Fruit fly (Drosophila melanogaster) whole organism, embryonic: ENCODE data around the gene Hayan.
A peak's percentile ranks its signal among the peaks of the same experiment; 100 is the strongest.

Source experiments
- ATbp ChIP-seq: fragments of 200-800 bp; sonication (Bioruptor generic); optimal IDR thresholded peaks from 2 replicates; lab custom pipeline; 2017; ENCODE audit warnings: missing biosample characterization, mild to moderate bottlenecking, missing genetic modification characterization, missing genetic modification reagents
- BEAF-32 ChIP-seq: fragments of 200-800 bp; sonication (Bioruptor generic); optimal IDR thresholded peaks from 3 replicates; lab custom pipeline; 2017; ENCODE audit warnings: missing biosample characterization, missing genetic modification characterization, mild to moderate bottlenecking, moderate library complexity, missing genetic modification reagents
- CG11723 ChIP-seq: fragments of 200-800 bp; sonication (Bioruptor generic); optimal IDR thresholded peaks from 2 replicates; lab custom pipeline; 2017; ENCODE audit warnings: missing biosample characterization, mild to moderate bottlenecking, missing genetic modification characterization
- CG12219 ChIP-seq: fragments of 200-800 bp; sonication (Bioruptor generic); optimal IDR thresholded peaks from 3 replicates; lab custom pipeline; 2018; ENCODE audit warnings: missing biosample characterization, mild to moderate bottlenecking, missing genetic modification characterization
- CG12236 ChIP-seq: fragments of 200-800 bp; sonication (Bioruptor generic); optimal IDR thresholded peaks from 2 replicates; lab custom pipeline; 2016; ENCODE audit warnings: missing biosample characterization, missing genetic modification characterization
- CG12391 ChIP-seq: fragments of 200-800 bp; sonication (Bioruptor generic); optimal IDR thresholded peaks from 3 replicates; lab custom pipeline; 2018; ENCODE audit warnings: missing biosample characterization, mild to moderate bottlenecking, missing genetic modification characterization, moderate library complexity
- CG12744 ChIP-seq: fragments of 200-800 bp; sonication (Bioruptor generic); optimal IDR thresholded peaks from 2 replicates; lab custom pipeline; 2016; ENCODE audit warnings: missing biosample characterization, missing genetic modification characterization
- CG12769 ChIP-seq: fragments of 200-800 bp; sonication (Bioruptor generic); optimal IDR thresholded peaks from 2 replicates; lab custom pipeline; 2019; ENCODE audit warnings: missing biosample characterization, mild to moderate bottlenecking, missing genetic modification characterization, moderate library complexity
- CG14667 ChIP-seq: fragments of 200-800 bp; sonication (Bioruptor generic); IDR thresholded peaks from 2 replicates; pipeline ENCODE4 v1.3.6; 2022; ENCODE audit warnings: missing biosample characterization, missing genetic modification characterization
- CG14965 ChIP-seq: fragments of 200-800 bp; sonication (Bioruptor generic); optimal IDR thresholded peaks from 2 replicates; lab custom pipeline; 2016; ENCODE audit warnings: missing biosample characterization, missing genetic modification characterization, borderline replicate concordance
- CG15514 ChIP-seq: fragments of 200-800 bp; sonication (Bioruptor generic); optimal IDR thresholded peaks from 3 replicates; lab custom pipeline; 2017; ENCODE audit warnings: missing biosample characterization, missing genetic modification characterization, mild to moderate bottlenecking, moderate library complexity, missing genetic modification reagents
- CG15696 ChIP-seq: fragments of 200-800 bp; sonication (Bioruptor generic); optimal IDR thresholded peaks from 2 replicates; lab custom pipeline; 2019; ENCODE audit warnings: missing biosample characterization, mild to moderate bottlenecking, missing genetic modification characterization, moderate library complexity
- CG17802 ChIP-seq: fragments of 200-800 bp; sonication (Bioruptor generic); optimal IDR thresholded peaks from 2 replicates; lab custom pipeline; 2018; ENCODE audit warnings: missing biosample characterization, mild to moderate bottlenecking, missing genetic modification characterization, moderate library complexity
- CG2712 ChIP-seq: fragments of 200-800 bp; optimal IDR thresholded peaks from 3 replicates; lab custom pipeline; 2019; ENCODE audit warnings: missing biosample characterization, mild to moderate bottlenecking, missing genetic modification characterization, moderate library complexity
- CG30020 ChIP-seq: fragments of 200-800 bp; optimal IDR thresholded peaks from 2 replicates; lab custom pipeline; 2019; ENCODE audit warnings: missing biosample characterization, mild to moderate bottlenecking, missing genetic modification characterization, moderate library complexity
- CG30431 ChIP-seq: fragments of 200-800 bp; sonication (Bioruptor generic); optimal IDR thresholded peaks from 2 replicates; lab custom pipeline; 2017; ENCODE audit warnings: missing biosample characterization, missing genetic modification characterization
- CG32532 ChIP-seq: fragments of 200-800 bp; sonication (Bioruptor generic); IDR thresholded peaks from 2 replicates; pipeline ENCODE4 v1.3.6; 2022; ENCODE audit warnings: missing biosample characterization, missing genetic modification characterization
- CG32767 ChIP-seq: fragments of 200-800 bp; sonication (Bioruptor generic); IDR thresholded peaks from 2 replicates; pipeline ENCODE4 v1.3.6; 2022; ENCODE audit warnings: missing biosample characterization, missing genetic modification characterization
- CG3995 ChIP-seq: fragments of 200-800 bp; sonication (Bioruptor generic); optimal IDR thresholded peaks from 3 replicates; lab custom pipeline; 2016; ENCODE audit warnings: missing biosample characterization, missing genetic modification characterization
- CG4282 ChIP-seq: fragments of 200-800 bp; sonication (Bioruptor generic); optimal IDR thresholded peaks from 2 replicates; lab custom pipeline; 2016; ENCODE audit warnings: missing biosample characterization, missing genetic modification characterization
- CG6683 ChIP-seq: fragments of 200-800 bp; sonication (Bioruptor generic); optimal IDR thresholded peaks from 2 replicates; lab custom pipeline; 2017; ENCODE audit warnings: missing biosample characterization, mild to moderate bottlenecking, missing genetic modification characterization, missing genetic modification reagents
- CG9797 ChIP-seq: fragments of 200-800 bp; sonication (Bioruptor generic); optimal IDR thresholded peaks from 3 replicates; lab custom pipeline; 2018; ENCODE audit warnings: missing biosample characterization, mild to moderate bottlenecking, missing genetic modification characterization
- CG9817 ChIP-seq: fragments of 200-800 bp; sonication (Bioruptor generic); optimal IDR thresholded peaks from 2 replicates; lab custom pipeline; 2018; ENCODE audit warnings: missing biosample characterization, mild to moderate bottlenecking, missing genetic modification characterization, moderate library complexity
- Dip2 ChIP-seq: fragments of 200-800 bp; sonication (Bioruptor generic); IDR thresholded peaks from 2 replicates; pipeline ENCODE4 v1.3.6; 2022; ENCODE audit warnings: missing biosample characterization, missing genetic modification characterization
- HLHmδ ChIP-seq: fragments of 200-800 bp; sonication (Bioruptor generic); optimal IDR thresholded peaks from 2 replicates; lab custom pipeline; 2018; ENCODE audit warnings: missing biosample characterization, mild to moderate bottlenecking, missing genetic modification characterization, moderate library complexity
- Jarid2 ChIP-seq: fragments of 200-800 bp; sonication (Bioruptor generic); optimal IDR thresholded peaks from 3 replicates; lab custom pipeline; 2017; ENCODE audit warnings: mild to moderate bottlenecking, missing biosample characterization, missing genetic modification reagents, missing genetic modification characterization
- Lpt ChIP-seq: fragments of >200 bp; optimal IDR thresholded peaks from 2 replicates; lab custom pipeline; 2018; ENCODE audit warnings: missing biosample characterization, missing genetic modification characterization
- Poxn ChIP-seq: fragments of 200-800 bp; sonication (Bioruptor generic); IDR thresholded peaks from 2 replicates; pipeline ENCODE4 v1.3.6; 2022; ENCODE audit warnings: missing biosample characterization, missing genetic modification characterization
- Spps ChIP-seq: fragments of 200-800 bp; sonication (Bioruptor generic); optimal IDR thresholded peaks from 2 replicates; lab custom pipeline; 2018; ENCODE audit warnings: missing biosample characterization, mild to moderate bottlenecking, missing genetic modification characterization
- Taf1 ChIP-seq: fragments of 200-800 bp; sonication (Bioruptor generic); IDR thresholded peaks from 2 replicates; pipeline ENCODE4 v1.3.6; 2022; ENCODE audit warnings: missing biosample characterization, missing genetic modification characterization
- Xrp1 ChIP-seq: fragments of 200-800 bp; sonication (Bioruptor generic); IDR thresholded peaks from 2 replicates; pipeline ENCODE4 v1.3.6; 2022; ENCODE audit warnings: missing biosample characterization, missing genetic modification characterization
- ash1 ChIP-seq: fragments of 200-800 bp; sonication (Bioruptor generic); optimal IDR thresholded peaks from 2 replicates; lab custom pipeline; 2018; ENCODE audit warnings: missing biosample characterization, mild to moderate bottlenecking, missing genetic modification characterization
- btn ChIP-seq: fragments of 200-800 bp; sonication (Bioruptor generic); optimal IDR thresholded peaks from 2 replicates; lab custom pipeline; 2016; ENCODE audit warnings: missing biosample characterization, missing genetic modification characterization
- chinmo ChIP-seq: fragments of 200-800 bp; sonication (Bioruptor generic); IDR thresholded peaks from 4 replicates; pipeline ENCODE4 v1.3.6; 2022; ENCODE audit warnings: missing biosample characterization, missing genetic modification characterization; ENCODE audit not compliant: partially characterized antibody
- danr ChIP-seq: fragments of 200-800 bp; sonication (Bioruptor generic); IDR thresholded peaks from 2 replicates; pipeline ENCODE4 v1.3.6; 2022; ENCODE audit warnings: missing biosample characterization, missing genetic modification characterization
- dati ChIP-seq: fragments of 200-800 bp; sonication (Bioruptor generic); IDR thresholded peaks from 2 replicates; pipeline ENCODE4 v1.3.6; 2022; ENCODE audit warnings: missing biosample characterization, missing genetic modification characterization
- gcm ChIP-seq: fragments of 200-800 bp; sonication (Bioruptor generic); optimal IDR thresholded peaks from 2 replicates; lab custom pipeline; 2019; ENCODE audit warnings: missing biosample characterization, mild to moderate bottlenecking, missing genetic modification characterization, moderate library complexity
- inv ChIP-seq: fragments of 200-800 bp; sonication (Bioruptor generic); IDR thresholded peaks from 2 replicates; pipeline ENCODE4 v1.3.6; 2022; ENCODE audit warnings: missing biosample characterization, missing genetic modification characterization; ENCODE audit not compliant: partially characterized antibody
- jumu ChIP-seq: fragments of 200-800 bp; sonication (Bioruptor generic); optimal IDR thresholded peaks from 3 replicates; lab custom pipeline; 2016; ENCODE audit warnings: missing biosample characterization, missing genetic modification characterization
- lbe ChIP-seq: fragments of 200-800 bp; sonication (Bioruptor generic); optimal IDR thresholded peaks from 2 replicates; lab custom pipeline; 2016; ENCODE audit warnings: missing biosample characterization, mild to moderate bottlenecking, missing genetic modification characterization
- mirr ChIP-seq: fragments of 200-800 bp; sonication (Bioruptor generic); optimal IDR thresholded peaks from 3 replicates; lab custom pipeline; 2018; ENCODE audit warnings: missing biosample characterization, mild to moderate bottlenecking, missing genetic modification characterization
- nerfin-2 ChIP-seq: fragments of 200-800 bp; sonication (Bioruptor generic); IDR thresholded peaks from 2 replicates; pipeline ENCODE4 v1.3.6; 2022; ENCODE audit warnings: missing biosample characterization, missing genetic modification characterization; ENCODE audit not compliant: partially characterized antibody
- ranshi ChIP-seq: fragments of 200-800 bp; sonication (Bioruptor generic); IDR thresholded peaks from 2 replicates; pipeline ENCODE4 v1.3.6; 2022; ENCODE audit warnings: missing biosample characterization, missing genetic modification characterization
- row ChIP-seq: fragments of 200-800 bp; sonication (Bioruptor generic); IDR thresholded peaks from 3 replicates; pipeline ENCODE4 v1.3.6; 2022; ENCODE audit warnings: missing biosample characterization, missing genetic modification characterization
- slbo ChIP-seq: fragments of 200-800 bp; sonication (Bioruptor generic); IDR thresholded peaks from 2 replicates; pipeline ENCODE4 v1.3.6; 2022; ENCODE audit warnings: missing biosample characterization, missing genetic modification characterization
- tll ChIP-seq, 2 experiments: fragments of 200-800 bp in 1 of 2; fragments of >200 bp in 1 of 2; sonication (Bioruptor generic) in 1 of 2; optimal IDR thresholded peaks; 2 replicates each; lab custom pipeline; 2017 to 2019; ENCODE audit warnings: missing biosample characterization in 2 of 2, missing genetic modification characterization in 2 of 2, mild to moderate bottlenecking in 1 of 2, moderate library complexity in 1 of 2
- tna ChIP-seq: fragments of 200-800 bp; sonication (Bioruptor generic); IDR thresholded peaks from 2 replicates; pipeline ENCODE4 v1.3.6; 2022; ENCODE audit warnings: missing biosample characterization, missing genetic modification characterization; ENCODE audit not compliant: partially characterized antibody
- vnd ChIP-seq: fragments of 200-800 bp; sonication (Bioruptor generic); IDR thresholded peaks from 3 replicates; pipeline ENCODE4 v1.3.6; 2022; ENCODE audit warnings: missing biosample characterization, missing genetic modification characterization; ENCODE audit not compliant: partially characterized antibody
- zfh2 ChIP-seq: fragments of 200-800 bp; sonication (Bioruptor generic); optimal IDR thresholded peaks from 2 replicates; lab custom pipeline; 2016; ENCODE audit warnings: missing biosample characterization, missing genetic modification characterization

Gene Hayan

dm6 chrX:18504948-18505597, 21.5 kb upstream of the Hayan start, which contains the start of gene Wnt5 (continued):
- TF ChIP-seq gcm (peak; percentile 11), CG12744 (GFP tag; lab: Kevin White, UChicago) (no peak), BEAF-32 (no peak), Dip2 (GFP tag; lab: Robert Waterston, UW) (no peak), CG9797 (GFP tag; lab: Kevin White, UChicago) (no peak), vnd (no peak), jumu (no peak), CG6683 (GFP tag; lab: Kevin White, UChicago) (no peak), CG30020 (tag; lab: Kevin White, UChicago) (no peak), Taf1 (GFP tag; lab: Robert Waterston, UW) (no peak), CG15514 (peak; percentile 40), ATbp (GFP tag; lab: Kevin White, UChicago) (no peak), CG3995 (GFP tag; lab: Kevin White, UChicago) (no peak), CG12391 (tag; lab: Kevin White, UChicago) (peak; percentile 11), nerfin-2 (GFP tag; lab: Robert Waterston, UW) (no peak), CG30431 (GFP tag; lab: Kevin White, UChicago) (no peak), CG2712 (tag; lab: Kevin White, UChicago) (peak; percentile 37), lbe (GFP tag; lab: Kevin White, UChicago) (no peak), tna (GFP tag; lab: Robert Waterston, UW) (peak; percentile 53; the same call in 1 of the 2 replicates), CG14667 (GFP tag; lab: Robert Waterston, UW) (no peak), CG12769 (tag; lab: Kevin White, UChicago) (no peak), CG12219 (GFP tag; lab: Kevin White, UChicago) (no peak), dati (GFP tag; lab: Robert Waterston, UW) (no peak), Jarid2 (peak; percentile 90), CG14965 (GFP tag; lab: Kevin White, UChicago) (no peak), tll (GFP tag; optimal IDR thresholded peaks at IDR 0.05; lab: Kevin White, UChicago) (no peak), btn (GFP tag; lab: Kevin White, UChicago) (no peak), inv (no peak), Lpt (GFP tag; lab: Kevin White, UChicago) (no peak), slbo (GFP tag; lab: Robert Waterston, UW) (no peak), CG4282 (no peak), CG17802 (no peak), HLHmδ (no peak), Xrp1 (GFP tag; lab: Robert Waterston, UW) (no peak), CG32532 (GFP tag; lab: Robert Waterston, UW) (no peak), row (no peak), Poxn (GFP tag; lab: Robert Waterston, UW) (no peak), CG12236 (GFP tag; lab: Kevin White, UChicago) (no peak), CG11723 (GFP tag; lab: Kevin White, UChicago) (no peak), CG15696 (tag; lab: Kevin White, UChicago) (no peak), CG9817 (tag; lab: Kevin White, UChicago) (no peak), ash1 (GFP tag; lab: Kevin White, UChicago) (no peak), ranshi (no peak), Spps (tag; lab: Kevin White, UChicago) (no peak), mirr (GFP tag; lab: Kevin White, UChicago) (no peak), zfh2 (GFP tag; lab: Kevin White, UChicago) (no peak), chinmo (GFP tag; lab: Robert Waterston, UW) (peak; percentile 85; the same call in 3 of the 4 replicates), CG32767 (GFP tag; lab: Robert Waterston, UW) (peak; percentile 67; the same call in 1 of the 2 replicates), danr (GFP tag; lab: Robert Waterston, UW) (no peak)
